Worm (Caenorhabditis elegans) whole organism, L1 larva: ENCODE measurements around the gene K08H10.10.

Experiments
- C04F5.9 ChIP-seq: sonication (generic microtip); optimal IDR thresholded peaks from 2 replicates; lab custom pipeline; 2016; ENCODE audit warnings: missing genetic modification characterization, missing compliant biosample characterization
- C16A3.4 ChIP-seq: fragments of 150-350 bp; optimal IDR thresholded peaks from 2 replicates; lab custom pipeline; 2014; ENCODE audit warnings: missing biosample characterization, missing genetic modification characterization
- C34B4.2 ChIP-seq: sonication (generic microtip); optimal IDR thresholded peaks from 2 replicates; lab custom pipeline; 2017; ENCODE audit warnings: mild to moderate bottlenecking, missing genetic modification characterization, missing compliant biosample characterization
- Y116A8C.19 ChIP-seq: sonication (generic microtip); optimal IDR thresholded peaks from 2 replicates; lab custom pipeline; 2016; ENCODE audit warnings: missing compliant biosample characterization, missing genetic modification characterization, borderline replicate concordance
- aha-1 ChIP-seq: fragments of 150-350 bp; optimal IDR thresholded peaks from 2 replicates; lab custom pipeline; 2014; ENCODE audit warnings: missing biosample characterization, missing genetic modification characterization
- blmp-1 ChIP-seq: fragments of 150-350 bp; optimal IDR thresholded peaks from 2 replicates; lab custom pipeline; 2014; ENCODE audit warnings: missing biosample characterization, missing genetic modification characterization
- ceh-8 ChIP-seq: fragments of 200-800 bp; sonication (Bioruptor generic); optimal IDR thresholded peaks from 2 replicates; lab custom pipeline; 2018; ENCODE audit warnings: mild to moderate bottlenecking, missing genetic modification characterization, moderate library complexity, missing compliant biosample characterization
- ceh-88 ChIP-seq: fragments of 200-800 bp; sonication (Bioruptor generic); IDR thresholded peaks from 2 replicates; pipeline ENCODE4 v1.3.6; 2022; ENCODE audit warnings: missing genetic modification characterization, missing compliant biosample characterization
- ceh-90 ChIP-seq: sonication (generic microtip); optimal IDR thresholded peaks from 2 replicates; lab custom pipeline; 2016; ENCODE audit warnings: missing genetic modification characterization, missing compliant biosample characterization
- ces-1 ChIP-seq: fragments of 150-350 bp; optimal IDR thresholded peaks from 2 replicates; lab custom pipeline; 2014; ENCODE audit warnings: missing biosample characterization, missing genetic modification reagents, missing genetic modification characterization
- dpl-1 ChIP-seq, 3 experiments: fragments of 150-350 bp in 2 of 3; sonication (generic microtip) in 1 of 3; optimal IDR thresholded peaks; 2 replicates each; lab custom pipeline; 2014 to 2017; ENCODE audit warnings: missing biosample characterization in 3 of 3, missing genetic modification characterization in 3 of 3, missing genetic modification reagents in 3 of 3
- efl-1 ChIP-seq, 4 experiments: fragments of 150-350 bp; optimal IDR thresholded peaks in 3 of 4; peaks in 1 of 4; 1 replicate in 1 of 4; 2 replicates in 3 of 4; lab custom pipeline; 2014; ENCODE audit warnings: missing biosample characterization in 2 of 4, missing genetic modification characterization in 2 of 4, missing genetic modification reagents in 2 of 4
- elt-2 ChIP-seq: sonication (generic microtip); optimal IDR thresholded peaks from 2 replicates; lab custom pipeline; 2016; ENCODE audit warnings: missing genetic modification characterization, mild to moderate bottlenecking, inconsistent platforms, missing compliant biosample characterization, missing genetic modification reagents
- elt-3 ChIP-seq, 6 experiments: fragments of 150-350 bp in 1 of 6; sonication (generic microtip); optimal IDR thresholded peaks; 2 replicates each; lab custom pipeline; 2017 to 2018; ENCODE audit warnings: missing biosample characterization in 6 of 6, missing genetic modification characterization in 6 of 6, inconsistent platforms in 1 of 6
- ets-5 ChIP-seq: fragments of 200-800 bp; sonication (Bioruptor generic); IDR thresholded peaks from 2 replicates; pipeline ENCODE4 v1.3.6; 2022; ENCODE audit warnings: missing genetic modification characterization, missing compliant biosample characterization
- fkh-10 ChIP-seq: sonication (generic microtip); optimal IDR thresholded peaks from 2 replicates; lab custom pipeline; 2017; ENCODE audit warnings: missing biosample characterization, missing genetic modification reagents, missing genetic modification characterization
- fkh-8 ChIP-seq: sonication (generic microtip); optimal IDR thresholded peaks from 2 replicates; lab custom pipeline; 2016; ENCODE audit warnings: mild to moderate bottlenecking, missing genetic modification characterization, missing compliant biosample characterization
- fos-1 ChIP-seq: fragments of 150-350 bp; optimal IDR thresholded peaks from 2 replicates; lab custom pipeline; 2014; ENCODE audit warnings: missing biosample characterization, missing genetic modification characterization
- hlh-17 ChIP-seq: fragments of 200-800 bp; sonication (Bioruptor generic); optimal IDR thresholded peaks from 2 replicates; lab custom pipeline; 2018; ENCODE audit warnings: missing genetic modification characterization, mild to moderate bottlenecking, missing compliant biosample characterization, moderate library complexity, borderline replicate concordance
- hpl-2 ChIP-seq: fragments of 150-350 bp; optimal IDR thresholded peaks from 2 replicates; lab custom pipeline; 2014; ENCODE audit warnings: missing biosample characterization, missing genetic modification reagents, missing genetic modification characterization
- isw-1 ChIP-seq: fragments of 200-800 bp; sonication (Bioruptor generic); IDR thresholded peaks from 2 replicates; pipeline ENCODE4 v1.3.6; 2022; ENCODE audit warnings: missing genetic modification characterization, missing compliant biosample characterization
- jun-1 ChIP-seq: fragments of 150-350 bp; optimal IDR thresholded peaks from 2 replicates; lab custom pipeline; 2014; ENCODE audit warnings: missing biosample characterization, missing genetic modification reagents, missing genetic modification characterization
- lin-13 ChIP-seq: fragments of 150-350 bp; optimal IDR thresholded peaks from 2 replicates; lab custom pipeline; 2014; ENCODE audit warnings: missing biosample characterization, missing genetic modification reagents, missing genetic modification characterization
- lin-15B ChIP-seq: fragments of 150-350 bp; sonication (generic microtip); optimal IDR thresholded peaks from 3 replicates; lab custom pipeline; 2014; ENCODE audit warnings: missing biosample characterization, missing genetic modification characterization
- lin-39 ChIP-seq: fragments of 150-350 bp; optimal IDR thresholded peaks from 2 replicates; lab custom pipeline; 2014; ENCODE audit warnings: missing biosample characterization, missing genetic modification reagents, missing genetic modification characterization
- mef-2 ChIP-seq: fragments of 150-350 bp; optimal IDR thresholded peaks from 2 replicates; lab custom pipeline; 2014; ENCODE audit warnings: missing biosample characterization, missing genetic modification characterization
- mep-1 ChIP-seq: fragments of 150-350 bp; optimal IDR thresholded peaks from 2 replicates; lab custom pipeline; 2014; ENCODE audit warnings: missing biosample characterization, missing genetic modification characterization
- nhr-11 ChIP-seq: fragments of 150-350 bp; optimal IDR thresholded peaks from 2 replicates; lab custom pipeline; 2014; ENCODE audit warnings: missing biosample characterization, missing genetic modification characterization
- nhr-12 ChIP-seq: sonication (generic microtip); optimal IDR thresholded peaks from 2 replicates; lab custom pipeline; 2017; ENCODE audit warnings: missing biosample characterization, missing genetic modification characterization
- nhr-19 ChIP-seq: fragments of 200-800 bp; sonication (Bioruptor generic); conservative IDR thresholded peaks from 2 replicates; pipeline ENCODE4 v1.3.6; 2022; ENCODE audit warnings: missing genetic modification characterization, missing compliant biosample characterization
- nhr-20 ChIP-seq: sonication (generic microtip); optimal IDR thresholded peaks from 2 replicates; lab custom pipeline; 2016; ENCODE audit warnings: mild to moderate bottlenecking, missing genetic modification characterization, missing compliant biosample characterization
- nhr-237 ChIP-seq: fragments of 150-350 bp; optimal IDR thresholded peaks from 2 replicates; lab custom pipeline; 2014; ENCODE audit warnings: missing biosample characterization, missing genetic modification characterization
- nhr-28 ChIP-seq: fragments of 150-350 bp; optimal IDR thresholded peaks from 2 replicates; lab custom pipeline; 2014; ENCODE audit warnings: missing biosample characterization, missing genetic modification characterization
- nhr-71 ChIP-seq: sonication (generic microtip); optimal IDR thresholded peaks from 2 replicates; lab custom pipeline; 2016; ENCODE audit warnings: mild to moderate bottlenecking, missing genetic modification characterization, moderate library complexity, missing compliant biosample characterization
- nhr-77 ChIP-seq: fragments of 150-350 bp; optimal IDR thresholded peaks from 2 replicates; lab custom pipeline; 2014; ENCODE audit warnings: missing biosample characterization, missing genetic modification characterization
- nhr-84 ChIP-seq: sonication (generic microtip); optimal IDR thresholded peaks from 2 replicates; lab custom pipeline; 2017; ENCODE audit warnings: missing biosample characterization, missing genetic modification characterization
- nhr-85 ChIP-seq: sonication (generic microtip); peaks from one replicate; lab custom pipeline; 2016; ENCODE audit warnings: missing genetic modification characterization, inconsistent platforms, missing compliant biosample characterization
- nhr-90 ChIP-seq: sonication (generic microtip); optimal IDR thresholded peaks from 2 replicates; lab custom pipeline; 2016; ENCODE audit warnings: mild to moderate bottlenecking, missing genetic modification characterization, missing compliant biosample characterization; ENCODE audit not compliant: poor library complexity
- rnt-1 ChIP-seq: sonication (generic microtip); optimal IDR thresholded peaks from 2 replicates; lab custom pipeline; 2016; ENCODE audit warnings: mild to moderate bottlenecking, missing genetic modification characterization, moderate library complexity, missing compliant biosample characterization
- skn-1 ChIP-seq: fragments of 150-350 bp; optimal IDR thresholded peaks from 2 replicates; lab custom pipeline; 2014; ENCODE audit warnings: missing biosample characterization, missing genetic modification characterization
- snpc-4 ChIP-seq: fragments of 150-350 bp; optimal IDR thresholded peaks from 2 replicates; lab custom pipeline; 2014; ENCODE audit warnings: missing biosample characterization, missing genetic modification characterization
- sox-4 ChIP-seq: sonication (generic microtip); optimal IDR thresholded peaks from 2 replicates; lab custom pipeline; 2016; ENCODE audit warnings: missing genetic modification characterization, missing compliant biosample characterization
- sup-37 ChIP-seq: fragments of 200-800 bp; sonication (Bioruptor generic); optimal IDR thresholded peaks from 2 replicates; lab custom pipeline; 2018; ENCODE audit warnings: mild to moderate bottlenecking, missing genetic modification characterization, missing compliant biosample characterization
- tbx-2 ChIP-seq: sonication (generic microtip); optimal IDR thresholded peaks from 2 replicates; lab custom pipeline; 2016; ENCODE audit warnings: missing genetic modification characterization, missing compliant biosample characterization
- tlp-1 ChIP-seq: fragments of 150-350 bp; optimal IDR thresholded peaks from 2 replicates; lab custom pipeline; 2014; ENCODE audit warnings: missing biosample characterization, missing genetic modification characterization
- unc-62 ChIP-seq: fragments of 150-350 bp; optimal IDR thresholded peaks from 2 replicates; lab custom pipeline; 2014; ENCODE audit warnings: missing biosample characterization, missing genetic modification reagents, missing genetic modification characterization
- unc-86 ChIP-seq: sonication (generic microtip); optimal IDR thresholded peaks from 2 replicates; lab custom pipeline; 2016; ENCODE audit warnings: missing genetic modification characterization, missing compliant biosample characterization
- unc-98 ChIP-seq: fragments of 200-800 bp; sonication (Bioruptor generic); IDR thresholded peaks from 2 replicates; pipeline ENCODE4 v1.3.6; 2022; ENCODE audit warnings: missing genetic modification characterization, missing compliant biosample characterization
- xbp-1 ChIP-seq: sonication (generic microtip); optimal IDR thresholded peaks from 2 replicates; lab custom pipeline; 2016; ENCODE audit warnings: missing genetic modification characterization, missing compliant biosample characterization
- zag-1 ChIP-seq: fragments of 150-350 bp; optimal IDR thresholded peaks from 2 replicates; lab custom pipeline; 2014; ENCODE audit warnings: missing biosample characterization, missing genetic modification characterization
- zip-4 ChIP-seq: fragments of 200-800 bp; sonication (Bioruptor generic); optimal IDR thresholded peaks from 2 replicates; lab custom pipeline; 2018; ENCODE audit warnings: mild to moderate bottlenecking, missing genetic modification characterization, moderate library complexity, missing compliant biosample characterization
- ztf-11 ChIP-seq, 2 experiments: sonication (generic microtip); optimal IDR thresholded peaks; 2 replicates each; lab custom pipeline; 2016 to 2017; ENCODE audit warnings: missing genetic modification characterization in 2 of 2, missing biosample characterization in 1 of 2, missing compliant biosample characterization in 1 of 2
- ztf-4 ChIP-seq: fragments of 150-350 bp; optimal IDR thresholded peaks from 2 replicates; lab custom pipeline; 2014; ENCODE audit warnings: missing biosample characterization, missing genetic modification characterization

Gene K08H10.10

ce11 chrV:10043234-10043796, 42.5 kb downstream of the K08H10.10 start, which contains the start of gene T06E8.8:
TSS of gene T06E8.8 (plus strand) at chrV:10043746.
- peak; percentile 37 for TF ChIP-seq lin-13 (GFP tag; lab: Kevin White, UChicago)
- TF ChIP-seq nhr-12 (tag; lab: Kevin White, UChicago) = no peak
- peak; percentile 25 for TF ChIP-seq sox-4
- TF ChIP-seq nhr-237 (tag; lab: Kevin White, UChicago) = no peak
- no peak for TF ChIP-seq zag-1 (tag; lab: Kevin White, UChicago)
- TF ChIP-seq nhr-19 (GFP tag; lab: Robert Waterston, UW) = peak; percentile 81
- TF ChIP-seq rnt-1 (tag; lab: Kevin White, UChicago) = peak; percentile 60
- no peak for TF ChIP-seq unc-98
- no peak for TF ChIP-seq Y116A8C.19 (tag; lab: Kevin White, UChicago)
- peak; percentile 88 for TF ChIP-seq nhr-71
- peak; percentile 64 for TF ChIP-seq xbp-1 (tag; lab: Kevin White, UChicago)
- TF ChIP-seq unc-86 (tag; lab: Kevin White, UChicago) = no peak
- TF ChIP-seq isw-1 = no peak
- no peak for TF ChIP-seq aha-1
- no peak for TF ChIP-seq jun-1 (tag; lab: Kevin White, UChicago)
- peak; percentile 62 for TF ChIP-seq mep-1
- TF ChIP-seq dpl-1 (GFP tag; optimal IDR thresholded peaks at IDR 0.05; lab: Kevin White, UChicago) = peak; percentile 4 to 54 (median 23)
- no peak for TF ChIP-seq lin-15B
- no peak for TF ChIP-seq fkh-8 (tag; lab: Kevin White, UChicago)
- no peak for TF ChIP-seq hlh-17 (GFP tag; lab: Kevin White, UChicago)
- no peak for TF ChIP-seq lin-39 (tag; lab: Kevin White, UChicago)
- no peak for TF ChIP-seq fkh-10 (GFP tag; lab: Kevin White, UChicago)
- peak; percentile 91 for TF ChIP-seq nhr-20 (tag; lab: Kevin White, UChicago)
- no peak for TF ChIP-seq C04F5.9 (tag; lab: Kevin White, UChicago)
- TF ChIP-seq elt-3 (tag; optimal IDR thresholded peaks at IDR 0.05; lab: Kevin White, UChicago) = peak in 2 of 6 experiments; percentile 76 to 93
- peak; percentile 82 for TF ChIP-seq tbx-2 (tag; lab: Kevin White, UChicago)
- TF ChIP-seq skn-1 = peak; percentile 65
- no peak for TF ChIP-seq nhr-84 (tag; lab: Kevin White, UChicago)
- TF ChIP-seq ceh-88 (GFP tag; lab: Robert Waterston, UW) = no peak
- no peak for TF ChIP-seq elt-2 (tag; lab: Kevin White, UChicago)
- TF ChIP-seq C34B4.2 (tag; lab: Kevin White, UChicago) = no peak
- no peak for TF ChIP-seq ces-1 (GFP tag; lab: Kevin White, UChicago)
- TF ChIP-seq nhr-77 (tag; lab: Kevin White, UChicago) = peak; percentile 49
- TF ChIP-seq nhr-28 (tag; lab: Kevin White, UChicago) = no peak
- TF ChIP-seq tlp-1 = no peak
- peak; percentile 97 for TF ChIP-seq blmp-1 (tag; lab: Kevin White, UChicago)
- TF ChIP-seq fos-1 (tag; lab: Kevin White, UChicago) = no peak
- peak; percentile 26 for TF ChIP-seq snpc-4 (tag; lab: Kevin White, UChicago)
- no peak for TF ChIP-seq ets-5 (GFP tag; lab: Robert Waterston, UW)
- peak; percentile 82 for TF ChIP-seq nhr-90 (tag; lab: Kevin White, UChicago)
- TF ChIP-seq nhr-85 (tag; lab: Kevin White, UChicago) = peak; percentile 99
- TF ChIP-seq ceh-90 (tag; lab: Kevin White, UChicago) = no peak
- TF ChIP-seq C16A3.4 = peak; percentile 49
- TF ChIP-seq sup-37 (GFP tag; lab: Kevin White, UChicago) = no peak
- TF ChIP-seq nhr-11 = peak; percentile 20
- TF ChIP-seq zip-4 (GFP tag; lab: Kevin White, UChicago) = no peak
- TF ChIP-seq ztf-4 (tag; lab: Kevin White, UChicago) = peak; percentile 28
- no peak for TF ChIP-seq ceh-8 (GFP tag; lab: Kevin White, UChicago)
- no peak for TF ChIP-seq ztf-11 (tag; optimal IDR thresholded peaks at IDR 0.05; lab: Kevin White, UChicago)
- TF ChIP-seq hpl-2 (GFP tag; lab: Kevin White, UChicago) = no peak
- peak; percentile 41 to 49 for TF ChIP-seq efl-1 (optimal IDR thresholded peaks at IDR 0.05; lab: Kevin White, UChicago)
- TF ChIP-seq efl-1 (GFP tag; optimal IDR thresholded peaks at IDR 0.05 in 1 of 2; lab: Kevin White, UChicago) = peak in 1 of 2 experiments; percentile 94
- no peak for TF ChIP-seq unc-62 (GFP tag; lab: Kevin White, UChicago)
- no peak for TF ChIP-seq mef-2
